Fruit fly (Drosophila melanogaster) whole organism, embryonic: ENCODE measurements around the gene Chrac-14.

Source experiments
- Adf1 ChIP-seq: fragments of 200-800 bp; sonication (Bioruptor generic); IDR thresholded peaks from 2 replicates; pipeline ENCODE4 v1.3.6; 2022; ENCODE audit warnings: missing biosample characterization, missing genetic modification characterization
- Aef1 ChIP-seq: fragments of 200-800 bp; sonication (Bioruptor generic); IDR thresholded peaks from 3 replicates; pipeline ENCODE4 v1.3.6; 2022; ENCODE audit warnings: missing biosample characterization, missing genetic modification characterization
- Asciz ChIP-seq: fragments of 200-800 bp; sonication (Bioruptor generic); optimal IDR thresholded peaks from 2 replicates; lab custom pipeline; 2017; ENCODE audit warnings: missing biosample characterization, mild to moderate bottlenecking, missing genetic modification characterization, missing genetic modification reagents
- CG12942 ChIP-seq: fragments of 200-800 bp; sonication (Bioruptor generic); optimal IDR thresholded peaks from 3 replicates; lab custom pipeline; 2016; ENCODE audit warnings: missing biosample characterization, missing genetic modification characterization
- CG13287 ChIP-seq: fragments of 200-800 bp; sonication (Bioruptor generic); IDR thresholded peaks from 2 replicates; pipeline ENCODE4 v1.3.6; 2022; ENCODE audit warnings: missing biosample characterization, missing genetic modification characterization; ENCODE audit not compliant: partially characterized antibody
- CG13424 ChIP-seq: fragments of 200-800 bp; sonication (Bioruptor generic); optimal IDR thresholded peaks from 2 replicates; lab custom pipeline; 2019; ENCODE audit warnings: missing biosample characterization, mild to moderate bottlenecking, missing genetic modification characterization, moderate library complexity
- CG16813 ChIP-seq: fragments of 200-800 bp; sonication (Bioruptor generic); IDR thresholded peaks from 3 replicates; pipeline ENCODE4 v1.3.6; 2022; ENCODE audit warnings: missing biosample characterization, missing genetic modification characterization; ENCODE audit not compliant: partially characterized antibody
- CG17361 ChIP-seq: fragments of 200-800 bp; sonication (Bioruptor generic); IDR thresholded peaks from 3 replicates; pipeline ENCODE4 v1.3.6; 2022; ENCODE audit warnings: missing biosample characterization, missing genetic modification characterization
- CG1792 ChIP-seq: fragments of 200-800 bp; sonication (Bioruptor generic); optimal IDR thresholded peaks from 2 replicates; lab custom pipeline; 2016; ENCODE audit warnings: missing biosample characterization, missing genetic modification characterization
- CG18011 ChIP-seq: fragments of 200-800 bp; sonication (Bioruptor generic); optimal IDR thresholded peaks from 2 replicates; lab custom pipeline; 2017; ENCODE audit warnings: missing biosample characterization, missing genetic modification characterization, mild to moderate bottlenecking, moderate library complexity, missing genotype
- CG30403 ChIP-seq: fragments of 200-800 bp; sonication (Bioruptor generic); optimal IDR thresholded peaks from 3 replicates; lab custom pipeline; 2016; ENCODE audit warnings: missing biosample characterization, missing genetic modification characterization
- CG3281 ChIP-seq: fragments of 200-800 bp; sonication (Bioruptor generic); optimal IDR thresholded peaks from 3 replicates; lab custom pipeline; 2017; ENCODE audit warnings: missing biosample characterization, mild to moderate bottlenecking, missing genetic modification characterization
- CG3726 ChIP-seq: fragments of 200-800 bp; sonication (Bioruptor generic); IDR thresholded peaks from 3 replicates; pipeline ENCODE4, ENCODE4 v1.3.6; 2022; ENCODE audit warnings: missing biosample characterization, missing genetic modification characterization
- CG4730 ChIP-seq: fragments of 200-800 bp; sonication (Bioruptor generic); IDR thresholded peaks from 2 replicates; pipeline ENCODE4 v1.3.6; 2022; ENCODE audit warnings: missing biosample characterization, missing genetic modification characterization
- CG4854 ChIP-seq: fragments of 200-800 bp; sonication (Bioruptor generic); optimal IDR thresholded peaks from 2 replicates; lab custom pipeline; 2016; ENCODE audit warnings: missing biosample characterization, missing genetic modification characterization, inconsistent platforms
- CG5180 ChIP-seq: fragments of 200-800 bp; sonication (Bioruptor generic); optimal IDR thresholded peaks from 3 replicates; lab custom pipeline; 2017; ENCODE audit warnings: missing biosample characterization, missing genetic modification characterization, mild to moderate bottlenecking, moderate library complexity, missing genetic modification reagents
- CG6683 ChIP-seq: fragments of 200-800 bp; sonication (Bioruptor generic); optimal IDR thresholded peaks from 2 replicates; lab custom pipeline; 2017; ENCODE audit warnings: missing biosample characterization, mild to moderate bottlenecking, missing genetic modification characterization, missing genetic modification reagents
- CG6689 ChIP-seq: fragments of 200-800 bp; sonication (Bioruptor generic); IDR thresholded peaks from 2 replicates; pipeline ENCODE4 v1.3.6; 2022; ENCODE audit warnings: missing biosample characterization, missing genetic modification characterization
- CG7271 ChIP-seq: fragments of 200-800 bp; sonication (Bioruptor generic); optimal IDR thresholded peaks from 2 replicates; lab custom pipeline; 2018; ENCODE audit warnings: missing biosample characterization, mild to moderate bottlenecking, missing genetic modification characterization, moderate library complexity
- CG7839 ChIP-seq: fragments of 200-800 bp; sonication (Bioruptor generic); optimal IDR thresholded peaks from 3 replicates; lab custom pipeline; 2018; ENCODE audit warnings: missing biosample characterization, mild to moderate bottlenecking, missing genetic modification characterization, moderate library complexity
- CG7963 ChIP-seq: fragments of 200-800 bp; sonication (Bioruptor generic); IDR thresholded peaks from 3 replicates; pipeline ENCODE4 v1.3.6; 2022; ENCODE audit warnings: missing biosample characterization, missing genetic modification characterization; ENCODE audit not compliant: partially characterized antibody
- CG9437 ChIP-seq: fragments of 200-800 bp; sonication (Bioruptor generic); optimal IDR thresholded peaks from 2 replicates; lab custom pipeline; 2018; ENCODE audit warnings: missing biosample characterization, mild to moderate bottlenecking, missing genetic modification characterization
- CG9609 ChIP-seq: fragments of 200-800 bp; sonication (Bioruptor generic); optimal IDR thresholded peaks from 3 replicates; lab custom pipeline; 2016; ENCODE audit warnings: missing biosample characterization, missing genetic modification characterization
- CG9817 ChIP-seq: fragments of 200-800 bp; sonication (Bioruptor generic); optimal IDR thresholded peaks from 2 replicates; lab custom pipeline; 2018; ENCODE audit warnings: missing biosample characterization, mild to moderate bottlenecking, missing genetic modification characterization, moderate library complexity
- Dip2 ChIP-seq: fragments of 200-800 bp; sonication (Bioruptor generic); IDR thresholded peaks from 2 replicates; pipeline ENCODE4 v1.3.6; 2022; ENCODE audit warnings: missing biosample characterization, missing genetic modification characterization
- Doc2 ChIP-seq: fragments of 200-800 bp; sonication (Bioruptor generic); IDR thresholded peaks from 2 replicates; pipeline ENCODE4 v1.3.6; 2022; ENCODE audit warnings: missing biosample characterization, missing genetic modification characterization
- Ets65A ChIP-seq: fragments of 200-800 bp; sonication (Bioruptor generic); peaks from one replicate; lab custom pipeline; 2016; ENCODE audit warnings: missing biosample characterization, missing genetic modification characterization
- Ets97D ChIP-seq: fragments of 200-800 bp; sonication (Bioruptor generic); optimal IDR thresholded peaks from 3 replicates; lab custom pipeline; 2016; ENCODE audit warnings: missing biosample characterization, missing genetic modification characterization
- Gug ChIP-seq: fragments of 200-800 bp; sonication (Bioruptor generic); IDR thresholded peaks from 4 replicates; pipeline ENCODE4 v1.3.6; 2022; ENCODE audit warnings: missing biosample characterization, missing genetic modification characterization
- HmgD ChIP-seq: fragments of 200-800 bp; sonication (Bioruptor generic); optimal IDR thresholded peaks from 3 replicates; lab custom pipeline; 2016; ENCODE audit warnings: missing biosample characterization, missing genetic modification characterization
- Med ChIP-seq: fragments of 200-800 bp; sonication (Bioruptor generic); peaks from one replicate; lab custom pipeline; 2016; ENCODE audit warnings: missing biosample characterization, missing genetic modification characterization, mild to moderate bottlenecking, inconsistent platforms, moderate library complexity
- Mes4 ChIP-seq: fragments of 200-800 bp; sonication (Bioruptor generic); optimal IDR thresholded peaks from 2 replicates; lab custom pipeline; 2016; ENCODE audit warnings: missing biosample characterization, missing genetic modification characterization
- Neu2 ChIP-seq: fragments of 200-800 bp; sonication (Bioruptor generic); optimal IDR thresholded peaks from 3 replicates; lab custom pipeline; 2016; ENCODE audit warnings: missing biosample characterization, missing genetic modification characterization, borderline replicate concordance
- Oli ChIP-seq: fragments of 200-800 bp; sonication (Bioruptor generic); optimal IDR thresholded peaks from 2 replicates; lab custom pipeline; 2018; ENCODE audit warnings: missing biosample characterization, mild to moderate bottlenecking, missing genetic modification characterization, moderate library complexity
- Poxn ChIP-seq: fragments of 200-800 bp; sonication (Bioruptor generic); IDR thresholded peaks from 2 replicates; pipeline ENCODE4 v1.3.6; 2022; ENCODE audit warnings: missing biosample characterization, missing genetic modification characterization
- Ravus ChIP-seq: fragments of 200-800 bp; sonication (Bioruptor generic); IDR thresholded peaks from 2 replicates; pipeline ENCODE4 v1.3.6; 2022; ENCODE audit warnings: missing biosample characterization, missing genetic modification characterization
- Sox102F ChIP-seq: fragments of 200-800 bp; sonication (Bioruptor generic); optimal IDR thresholded peaks from 2 replicates; lab custom pipeline; 2018; ENCODE audit warnings: missing biosample characterization, mild to moderate bottlenecking, missing genetic modification characterization, moderate library complexity
- bsh ChIP-seq, 2 experiments: fragments of 200-800 bp; sonication (Bioruptor generic); optimal IDR thresholded peaks; 2 replicates each; lab custom pipeline; 2017 to 2018; ENCODE audit warnings: mild to moderate bottlenecking in 2 of 2, missing biosample characterization in 2 of 2, missing genetic modification characterization in 2 of 2, moderate library complexity in 1 of 2
- corto ChIP-seq: fragments of 200-800 bp; sonication (Bioruptor generic); optimal IDR thresholded peaks from 2 replicates; lab custom pipeline; 2016; ENCODE audit warnings: missing biosample characterization, mild to moderate bottlenecking, missing genetic modification characterization, moderate library complexity
- fd3F ChIP-seq: fragments of 200-800 bp; sonication (Bioruptor generic); optimal IDR thresholded peaks from 2 replicates; lab custom pipeline; 2018; ENCODE audit warnings: missing biosample characterization, mild to moderate bottlenecking, missing genetic modification characterization, moderate library complexity
- grau ChIP-seq: fragments of 200-800 bp; optimal IDR thresholded peaks from 3 replicates; lab custom pipeline; 2019; ENCODE audit warnings: missing biosample characterization, mild to moderate bottlenecking, missing genetic modification characterization, moderate library complexity
- gro ChIP-seq: fragments of 200-800 bp; sonication (Bioruptor generic); optimal IDR thresholded peaks from 2 replicates; lab custom pipeline; 2016; ENCODE audit warnings: missing biosample characterization, missing genetic modification characterization
- mirr ChIP-seq: fragments of 200-800 bp; sonication (Bioruptor generic); optimal IDR thresholded peaks from 3 replicates; lab custom pipeline; 2018; ENCODE audit warnings: missing biosample characterization, mild to moderate bottlenecking, missing genetic modification characterization
- peb ChIP-seq: fragments of 200-800 bp; sonication (Bioruptor generic); IDR thresholded peaks from 2 replicates; pipeline ENCODE4 v1.3.6; 2022; ENCODE audit warnings: missing biosample characterization, missing genetic modification characterization
- prd ChIP-seq, 3 experiments: fragments of >200 bp in 2 of 3; fragments of 200-800 bp in 1 of 3; sonication (Bioruptor generic) in 1 of 3; optimal IDR thresholded peaks in 2 of 3; IDR thresholded peaks in 1 of 3; 2 replicates in 2 of 3; 3 replicates in 1 of 3; pipeline versions ENCODE4 v1.3.6 to Lab custom; 2017 to 2022; ENCODE audit warnings: missing biosample characterization in 1 of 3, missing genetic modification characterization in 1 of 3
- salm ChIP-seq: fragments of 200-800 bp; sonication (Bioruptor generic); optimal IDR thresholded peaks from 2 replicates; lab custom pipeline; 2018; ENCODE audit warnings: missing biosample characterization, mild to moderate bottlenecking, missing genetic modification characterization
- seq ChIP-seq: fragments of 200-800 bp; sonication (Bioruptor generic); IDR thresholded peaks from 2 replicates; pipeline ENCODE4 v1.3.6; 2022; ENCODE audit warnings: missing biosample characterization, missing genetic modification characterization
- sim ChIP-seq: fragments of 200-800 bp; sonication (Bioruptor generic); IDR thresholded peaks from 2 replicates; pipeline ENCODE4 v1.3.6; 2022; ENCODE audit warnings: missing biosample characterization, missing genetic modification characterization
- toy ChIP-seq: fragments of 200-800 bp; sonication (Bioruptor generic); IDR thresholded peaks from 2 replicates; pipeline ENCODE4 v1.3.6; 2022; ENCODE audit warnings: missing biosample characterization, missing genetic modification characterization
- twi ChIP-seq: fragments of 200-800 bp; optimal IDR thresholded peaks from 2 replicates; lab custom pipeline; 2019; ENCODE audit warnings: missing biosample characterization, mild to moderate bottlenecking, missing genetic modification characterization, moderate library complexity

Chrac-14 gene

dm6 chr2L:8464107-8464582 is 26.9 kb downstream of the Chrac-14 start, which contains the start of gene prg:
Gene prg (plus strand): TSS chr2L:8464488.
- peak; percentile 38; the same call in 1 of the 2 replicates for TF ChIP-seq seq (GFP tag; lab: Robert Waterston, UW)
- peak; percentile 95 for TF ChIP-seq CG16813 (GFP tag; lab: Robert Waterston, UW)
- peak; percentile 7 for TF ChIP-seq Mes4 (GFP tag; lab: Kevin White, UChicago)
- TF ChIP-seq bsh (GFP tag; optimal IDR thresholded peaks at IDR 0.05; lab: Kevin White, UChicago): peak; percentile 7 to 58
- no peak for TF ChIP-seq Neu2 (GFP tag; lab: Kevin White, UChicago)
- TF ChIP-seq Sox102F (GFP tag; lab: Kevin White, UChicago): peak; percentile 72
- no peak; the same call in 1 of the 2 replicates for TF ChIP-seq Adf1
- TF ChIP-seq salm: no peak
- TF ChIP-seq Oli (tag; lab: Kevin White, UChicago): peak; percentile 67
- peak; percentile 34 for TF ChIP-seq twi (tag; lab: Kevin White, UChicago)
- peak; percentile 51; the same call in 1 of the 2 replicates for TF ChIP-seq CG6689
- TF ChIP-seq CG12942 (GFP tag; lab: Kevin White, UChicago): peak; percentile 1
- TF ChIP-seq CG7839: peak; percentile 79
- TF ChIP-seq HmgD: no peak
- no peak for TF ChIP-seq Poxn (GFP tag; lab: Robert Waterston, UW)
- TF ChIP-seq CG5180 (GFP tag; lab: Kevin White, UChicago): peak; percentile 57
- TF ChIP-seq CG13287 (GFP tag; lab: Robert Waterston, UW): peak; percentile 98
- no peak for TF ChIP-seq peb (GFP tag; lab: Robert Waterston, UW)
- TF ChIP-seq toy (GFP tag; lab: Robert Waterston, UW): no peak
- TF ChIP-seq prd (optimal IDR thresholded peaks at IDR 0.05; lab: Kevin White, UChicago): no peak
- TF ChIP-seq prd (GFP tag; IDR thresholded peaks at IDR 0.05; lab: Robert Waterston, UW): no peak; the same call in 2 of the 3 replicates
- peak; percentile 59 for TF ChIP-seq CG9817
- TF ChIP-seq Dip2 (GFP tag; lab: Robert Waterston, UW): no peak
- peak; percentile 74 for TF ChIP-seq CG30403 (GFP tag; lab: Kevin White, UChicago)
- TF ChIP-seq CG3726: no peak
- TF ChIP-seq Ravus (GFP tag; lab: Robert Waterston, UW): no peak
- TF ChIP-seq CG9437 (GFP tag; lab: Kevin White, UChicago): peak; percentile 36
- no peak for TF ChIP-seq CG4730 (GFP tag; lab: Robert Waterston, UW)
- peak; percentile 50 for TF ChIP-seq CG1792 (GFP tag; lab: Kevin White, UChicago)
- TF ChIP-seq CG7271 (tag; lab: Kevin White, UChicago): no peak
- TF ChIP-seq CG7963 (GFP tag; lab: Robert Waterston, UW): peak; percentile 98
- TF ChIP-seq corto (GFP tag; lab: Kevin White, UChicago): no peak
- TF ChIP-seq CG17361 (GFP tag; lab: Robert Waterston, UW): peak; percentile 78
- no peak for TF ChIP-seq sim
- TF ChIP-seq CG3281 (GFP tag; lab: Kevin White, UChicago): peak; percentile 73
- peak; percentile 42 for TF ChIP-seq CG4854 (GFP tag; lab: Kevin White, UChicago)
- TF ChIP-seq CG13424 (tag; lab: Kevin White, UChicago): peak; percentile 72
- peak; percentile 44 for TF ChIP-seq Ets97D (GFP tag; lab: Kevin White, UChicago)
- TF ChIP-seq CG18011 (GFP tag; lab: Kevin White, UChicago): peak; percentile 38
- TF ChIP-seq CG9609 (GFP tag; lab: Kevin White, UChicago): peak; percentile 9
- TF ChIP-seq Aef1 (GFP tag; lab: Robert Waterston, UW): peak; percentile 47; the same call in 2 of the 3 replicates
- TF ChIP-seq CG6683: no peak
- peak; percentile 3 for TF ChIP-seq mirr
- TF ChIP-seq Med (GFP tag; lab: Kevin White, UChicago): peak; percentile 94
- TF ChIP-seq Doc2 (GFP tag; lab: Robert Waterston, UW): no peak
- peak; percentile 56 for TF ChIP-seq Asciz (GFP tag; lab: Kevin White, UChicago)
- peak; percentile 73 for TF ChIP-seq gro (GFP tag; lab: Kevin White, UChicago)
- TF ChIP-seq grau: peak; percentile 78
- TF ChIP-seq Gug: peak; percentile 10; the same call in 1 of the 4 replicates
- TF ChIP-seq fd3F: peak; percentile 53
- TF ChIP-seq Ets65A (GFP tag; lab: Kevin White, UChicago): peak; percentile 95
